Worm (Caenorhabditis elegans) whole organism, L1 larva: Measurements from ENCODE around the gene Y76B12C.4.

Experiments used
- C04F5.9 ChIP-seq: sonication (generic microtip); optimal IDR thresholded peaks from 2 replicates; lab custom pipeline; 2016; ENCODE audit warnings: missing genetic modification characterization, missing compliant biosample characterization
- C34B4.2 ChIP-seq: sonication (generic microtip); optimal IDR thresholded peaks from 2 replicates; lab custom pipeline; 2017; ENCODE audit warnings: mild to moderate bottlenecking, missing genetic modification characterization, missing compliant biosample characterization
- F16B12.6 ChIP-seq: fragments of 150-350 bp; optimal IDR thresholded peaks from 2 replicates; lab custom pipeline; 2014; ENCODE audit warnings: missing biosample characterization, missing genetic modification characterization
- aha-1 ChIP-seq: fragments of 150-350 bp; optimal IDR thresholded peaks from 2 replicates; lab custom pipeline; 2014; ENCODE audit warnings: missing biosample characterization, missing genetic modification characterization
- alr-1 ChIP-seq: fragments of 200-800 bp; sonication (Bioruptor generic); optimal IDR thresholded peaks from 2 replicates; lab custom pipeline; 2018; ENCODE audit warnings: borderline replicate concordance, mild to moderate bottlenecking, missing genetic modification characterization, missing compliant biosample characterization
- ama-1 ChIP-seq: fragments of 150-350 bp; optimal IDR thresholded peaks from 2 replicates; lab custom pipeline; 2014
- blmp-1 ChIP-seq: fragments of 150-350 bp; optimal IDR thresholded peaks from 2 replicates; lab custom pipeline; 2014; ENCODE audit warnings: missing biosample characterization, missing genetic modification characterization
- ceh-8 ChIP-seq: fragments of 200-800 bp; sonication (Bioruptor generic); optimal IDR thresholded peaks from 2 replicates; lab custom pipeline; 2018; ENCODE audit warnings: mild to moderate bottlenecking, missing genetic modification characterization, moderate library complexity, missing compliant biosample characterization
- ceh-82 ChIP-seq, 3 experiments: fragments of 150-350 bp in 1 of 3; sonication (generic microtip) in 2 of 3; optimal IDR thresholded peaks; 2 replicates each; lab custom pipeline; 2014 to 2017; ENCODE audit warnings: missing biosample characterization in 3 of 3, missing genetic modification characterization in 3 of 3
- ceh-90 ChIP-seq: sonication (generic microtip); optimal IDR thresholded peaks from 2 replicates; lab custom pipeline; 2016; ENCODE audit warnings: missing genetic modification characterization, missing compliant biosample characterization
- dpl-1 ChIP-seq, 3 experiments: fragments of 150-350 bp in 2 of 3; sonication (generic microtip) in 1 of 3; optimal IDR thresholded peaks; 2 replicates each; lab custom pipeline; 2014 to 2017; ENCODE audit warnings: missing biosample characterization in 3 of 3, missing genetic modification characterization in 3 of 3, missing genetic modification reagents in 3 of 3
- efl-1 ChIP-seq, 4 experiments: fragments of 150-350 bp; optimal IDR thresholded peaks in 3 of 4; peaks in 1 of 4; 1 replicate in 1 of 4; 2 replicates in 3 of 4; lab custom pipeline; 2014; ENCODE audit warnings: missing biosample characterization in 2 of 4, missing genetic modification characterization in 2 of 4, missing genetic modification reagents in 2 of 4
- elt-2 ChIP-seq: sonication (generic microtip); optimal IDR thresholded peaks from 2 replicates; lab custom pipeline; 2016; ENCODE audit warnings: missing genetic modification characterization, mild to moderate bottlenecking, inconsistent platforms, missing compliant biosample characterization, missing genetic modification reagents
- elt-3 ChIP-seq, 6 experiments: fragments of 150-350 bp in 1 of 6; sonication (generic microtip); optimal IDR thresholded peaks; 2 replicates each; lab custom pipeline; 2017 to 2018; ENCODE audit warnings: missing biosample characterization in 6 of 6, missing genetic modification characterization in 6 of 6, inconsistent platforms in 1 of 6
- fkh-10 ChIP-seq: sonication (generic microtip); optimal IDR thresholded peaks from 2 replicates; lab custom pipeline; 2017; ENCODE audit warnings: missing biosample characterization, missing genetic modification reagents, missing genetic modification characterization
- fkh-8 ChIP-seq: sonication (generic microtip); optimal IDR thresholded peaks from 2 replicates; lab custom pipeline; 2016; ENCODE audit warnings: mild to moderate bottlenecking, missing genetic modification characterization, missing compliant biosample characterization
- hlh-4 ChIP-seq: sonication (generic microtip); optimal IDR thresholded peaks from 2 replicates; lab custom pipeline; 2016; ENCODE audit warnings: mild to moderate bottlenecking, missing genetic modification characterization, missing compliant biosample characterization
- irx-1 ChIP-seq: sonication (generic microtip); optimal IDR thresholded peaks from 2 replicates; lab custom pipeline; 2016; ENCODE audit warnings: missing genetic modification characterization, missing compliant biosample characterization
- isw-1 ChIP-seq: fragments of 200-800 bp; sonication (Bioruptor generic); IDR thresholded peaks from 2 replicates; pipeline ENCODE4 v1.3.6; 2022; ENCODE audit warnings: missing genetic modification characterization, missing compliant biosample characterization
- lin-13 ChIP-seq: fragments of 150-350 bp; optimal IDR thresholded peaks from 2 replicates; lab custom pipeline; 2014; ENCODE audit warnings: missing biosample characterization, missing genetic modification reagents, missing genetic modification characterization
- lin-35 ChIP-seq, 2 experiments: fragments of 150-350 bp; optimal IDR thresholded peaks; 2 replicates each; lab custom pipeline; 2014; ENCODE audit warnings: missing biosample characterization in 2 of 2, missing genetic modification characterization in 2 of 2, missing genetic modification reagents in 2 of 2
- lin-39 ChIP-seq: fragments of 150-350 bp; optimal IDR thresholded peaks from 2 replicates; lab custom pipeline; 2014; ENCODE audit warnings: missing biosample characterization, missing genetic modification reagents, missing genetic modification characterization
- lsy-2 ChIP-seq, 2 experiments: fragments of 150-350 bp; optimal IDR thresholded peaks; 2 replicates each; lab custom pipeline; 2014; ENCODE audit warnings: missing biosample characterization in 2 of 2, missing genetic modification characterization in 2 of 2
- mep-1 ChIP-seq: fragments of 150-350 bp; optimal IDR thresholded peaks from 2 replicates; lab custom pipeline; 2014; ENCODE audit warnings: missing biosample characterization, missing genetic modification characterization
- nhr-11 ChIP-seq: fragments of 150-350 bp; optimal IDR thresholded peaks from 2 replicates; lab custom pipeline; 2014; ENCODE audit warnings: missing biosample characterization, missing genetic modification characterization
- nhr-12 ChIP-seq: sonication (generic microtip); optimal IDR thresholded peaks from 2 replicates; lab custom pipeline; 2017; ENCODE audit warnings: missing biosample characterization, missing genetic modification characterization
- nhr-28 ChIP-seq: fragments of 150-350 bp; optimal IDR thresholded peaks from 2 replicates; lab custom pipeline; 2014; ENCODE audit warnings: missing biosample characterization, missing genetic modification characterization
- nhr-76 ChIP-seq: sonication (generic microtip); optimal IDR thresholded peaks from 2 replicates; lab custom pipeline; 2017; ENCODE audit warnings: missing biosample characterization, missing genetic modification characterization
- nhr-77 ChIP-seq: fragments of 150-350 bp; optimal IDR thresholded peaks from 2 replicates; lab custom pipeline; 2014; ENCODE audit warnings: missing biosample characterization, missing genetic modification characterization
- nhr-85 ChIP-seq: sonication (generic microtip); peaks from one replicate; lab custom pipeline; 2016; ENCODE audit warnings: missing genetic modification characterization, inconsistent platforms, missing compliant biosample characterization
- pax-3 ChIP-seq: fragments of 200-800 bp; sonication (Bioruptor generic); optimal IDR thresholded peaks from 2 replicates; lab custom pipeline; 2018; ENCODE audit warnings: mild to moderate bottlenecking, missing genetic modification characterization, moderate library complexity, missing compliant biosample characterization
- rnt-1 ChIP-seq: sonication (generic microtip); optimal IDR thresholded peaks from 2 replicates; lab custom pipeline; 2016; ENCODE audit warnings: mild to moderate bottlenecking, missing genetic modification characterization, moderate library complexity, missing compliant biosample characterization
- snpc-4 ChIP-seq: fragments of 150-350 bp; optimal IDR thresholded peaks from 2 replicates; lab custom pipeline; 2014; ENCODE audit warnings: missing biosample characterization, missing genetic modification characterization
- snu-23 ChIP-seq: sonication (generic microtip); optimal IDR thresholded peaks from 2 replicates; lab custom pipeline; 2016; ENCODE audit warnings: missing genetic modification characterization, missing compliant biosample characterization
- sptf-1 ChIP-seq: fragments of 150-350 bp; optimal IDR thresholded peaks from 2 replicates; lab custom pipeline; 2014; ENCODE audit warnings: missing biosample characterization, missing genetic modification characterization
- unc-130 ChIP-seq: fragments of 150-350 bp; optimal IDR thresholded peaks from 2 replicates; lab custom pipeline; 2017; ENCODE audit warnings: missing biosample characterization, missing genetic modification characterization, inconsistent platforms
- unc-30 ChIP-seq: sonication (generic microtip); optimal IDR thresholded peaks from 2 replicates; lab custom pipeline; 2017; ENCODE audit warnings: missing biosample characterization, missing genetic modification characterization
- unc-98 ChIP-seq: fragments of 200-800 bp; sonication (Bioruptor generic); IDR thresholded peaks from 2 replicates; pipeline ENCODE4 v1.3.6; 2022; ENCODE audit warnings: missing genetic modification characterization, missing compliant biosample characterization
- xbp-1 ChIP-seq: sonication (generic microtip); optimal IDR thresholded peaks from 2 replicates; lab custom pipeline; 2016; ENCODE audit warnings: missing genetic modification characterization, missing compliant biosample characterization
- zip-4 ChIP-seq: fragments of 200-800 bp; sonication (Bioruptor generic); optimal IDR thresholded peaks from 2 replicates; lab custom pipeline; 2018; ENCODE audit warnings: mild to moderate bottlenecking, missing genetic modification characterization, moderate library complexity, missing compliant biosample characterization
- ztf-11 ChIP-seq, 2 experiments: sonication (generic microtip); optimal IDR thresholded peaks; 2 replicates each; lab custom pipeline; 2016 to 2017; ENCODE audit warnings: missing genetic modification characterization in 2 of 2, missing biosample characterization in 1 of 2, missing compliant biosample characterization in 1 of 2

Y76B12C.4 gene

ce11 chrIV:1980961-1981446 is 8.8 kb upstream of the Y76B12C.4 start, which contains the start of gene Y76B12C.6 (continued):
- no peak for TF ChIP-seq blmp-1 (tag; lab: Kevin White, UChicago)
- TF ChIP-seq unc-30 (tag; lab: Kevin White, UChicago): no peak
- TF ChIP-seq snpc-4 (tag; lab: Kevin White, UChicago): no peak
- no peak for TF ChIP-seq ceh-8
- no peak for TF ChIP-seq nhr-28 (tag; lab: Kevin White, UChicago)
- TF ChIP-seq isw-1 (GFP tag; lab: Robert Waterston, UW): no peak
- TF ChIP-seq fkh-8 (tag; lab: Kevin White, UChicago): peak; percentile 5
- TF ChIP-seq pax-3: no peak
- no peak for TF ChIP-seq nhr-76 (tag; lab: Kevin White, UChicago)
- no peak for TF ChIP-seq ztf-11 (tag; optimal IDR thresholded peaks at IDR 0.05; lab: Kevin White, UChicago)
- no peak for TF ChIP-seq aha-1 (tag; lab: Kevin White, UChicago)
- peak; percentile 45 for TF ChIP-seq xbp-1 (tag; lab: Kevin White, UChicago)
- no peak for TF ChIP-seq ceh-90 (tag; lab: Kevin White, UChicago)
- TF ChIP-seq lin-13 (GFP tag; lab: Kevin White, UChicago): no peak

DNA sequence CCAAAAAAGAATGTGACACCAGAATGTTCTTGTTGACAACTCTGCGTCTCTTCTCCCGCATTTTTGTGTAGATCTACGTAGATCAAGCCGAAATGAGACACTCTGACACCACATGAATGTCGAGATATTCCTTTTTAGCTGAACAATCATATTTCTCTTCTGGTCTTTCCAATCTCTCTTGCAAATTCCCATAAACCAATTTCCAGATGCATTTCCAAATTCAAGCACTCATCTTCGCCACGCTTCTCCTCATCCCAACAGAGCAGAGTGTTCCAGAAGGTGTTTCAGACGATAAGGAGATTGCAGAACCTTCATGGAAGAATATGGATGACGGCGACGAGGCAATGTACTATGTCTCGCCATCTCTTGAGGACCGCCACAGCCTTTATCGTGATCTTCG is 7.6 kb upstream of the Y76B12C.4 start, which contains the start of gene Y76B12C.8:
Y76B12C.8 (plus strand) TSS at position 207 of the 400 bp plus-strand sequence.
- TF ChIP-seq unc-130 (tag; lab: Kevin White, UChicago): no peak
- peak; percentile 27 for TF ChIP-seq nhr-85

DNA sequence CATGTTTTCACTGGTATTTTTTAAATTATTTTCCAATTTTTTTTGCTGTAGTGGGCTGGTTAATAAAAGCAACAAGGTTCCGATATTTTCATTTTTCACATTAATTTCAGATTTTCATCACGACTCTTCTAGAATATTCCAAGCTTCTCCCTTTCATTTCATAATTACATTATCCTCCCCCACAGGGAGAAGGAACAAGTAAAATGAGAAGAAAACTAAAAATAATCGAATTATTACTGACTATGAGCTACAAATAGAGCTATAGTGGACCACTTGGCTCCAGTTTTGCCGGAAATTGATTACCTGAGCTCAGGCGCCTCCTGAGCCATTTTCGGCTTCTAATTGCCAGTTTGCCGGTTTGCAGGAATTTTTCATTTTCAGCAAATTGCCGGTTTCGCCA is 3.4 kb upstream of the Y76B12C.4 start:
- TF ChIP-seq nhr-77 (tag; lab: Kevin White, UChicago) (no peak), ceh-8 (no peak), nhr-85 (peak; percentile 13)
- TF ChIP-seq, all 84 proteins: peak for 1

DNA sequence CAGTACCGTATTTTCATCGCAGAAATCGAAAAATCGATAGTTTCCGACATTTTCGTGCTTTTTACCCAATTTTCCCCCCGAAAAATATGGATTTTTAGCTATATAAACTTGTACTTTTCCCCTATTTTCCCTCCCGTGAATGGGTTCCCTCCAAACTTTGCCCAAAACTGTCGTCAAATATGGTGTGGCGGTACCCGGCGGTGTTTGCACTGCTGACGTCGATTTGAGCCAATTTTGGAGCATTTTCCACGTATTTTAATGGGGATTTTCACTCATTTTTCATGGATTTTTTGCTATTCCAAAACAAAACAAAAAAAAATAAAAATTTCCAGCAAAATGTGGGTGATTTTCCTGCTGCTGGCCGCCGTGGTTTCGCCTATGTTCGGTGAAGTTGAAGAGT is 1.2 kb upstream of the Y76B12C.4 start, which contains the start of gene Y76B12C.3:
Y76B12C.3 (plus strand) TSS at position 334 of the 400 bp plus-strand sequence.
- TF ChIP-seq lin-35 (GFP tag; optimal IDR thresholded peaks at IDR 0.05; lab: Kevin White, UChicago): peak; percentile 31 to 54
- peak in 2 of 3 experiments; percentile 32 to 44 for TF ChIP-seq dpl-1 (GFP tag; optimal IDR thresholded peaks at IDR 0.05; lab: Kevin White, UChicago)
- TF ChIP-seq nhr-12 (tag; lab: Kevin White, UChicago): no peak
- TF ChIP-seq C04F5.9 (tag; lab: Kevin White, UChicago): no peak
- TF ChIP-seq ceh-82 (tag; optimal IDR thresholded peaks at IDR 0.05; lab: Kevin White, UChicago): peak in 1 of 3 experiments; percentile 4
- TF ChIP-seq F16B12.6 (tag; lab: Kevin White, UChicago): peak; percentile 82
- no peak for TF ChIP-seq nhr-11 (tag; lab: Kevin White, UChicago)
- TF ChIP-seq efl-1 (optimal IDR thresholded peaks at IDR 0.05; lab: Kevin White, UChicago): peak; percentile 11 to 26
- peak; percentile 33 to 93 for TF ChIP-seq efl-1 (GFP tag; optimal IDR thresholded peaks at IDR 0.05 in 1 of 2; lab: Kevin White, UChicago)
- TF ChIP-seq elt-3 (tag; optimal IDR thresholded peaks at IDR 0.05; lab: Kevin White, UChicago): no peak
- TF ChIP-seq ama-1 (lab: Kevin White, UChicago): no peak
- no peak for TF ChIP-seq elt-2 (tag; lab: Kevin White, UChicago)
- TF ChIP-seq mep-1 (tag; lab: Kevin White, UChicago): peak; percentile 38
- TF ChIP-seq sptf-1 (tag; lab: Kevin White, UChicago): no peak
- TF ChIP-seq hlh-4 (tag; lab: Kevin White, UChicago): no peak
- TF ChIP-seq fkh-10 (GFP tag; lab: Kevin White, UChicago): no peak
- no peak for TF ChIP-seq lin-39
- no peak for TF ChIP-seq zip-4
- TF ChIP-seq C34B4.2 (tag; lab: Kevin White, UChicago): no peak
- peak; percentile 99 for TF ChIP-seq xbp-1 (tag; lab: Kevin White, UChicago)
- no peak for TF ChIP-seq alr-1 (tag; lab: Kevin White, UChicago)
- TF ChIP-seq irx-1 (tag; lab: Kevin White, UChicago): no peak
- TF ChIP-seq nhr-85: peak; percentile 52
- no peak for TF ChIP-seq unc-98 (GFP tag; lab: Robert Waterston, UW)
- TF ChIP-seq rnt-1 (tag; lab: Kevin White, UChicago): no peak
- peak in 1 of 2 experiments; percentile 44 for TF ChIP-seq lsy-2 (tag; optimal IDR thresholded peaks at IDR 0.05; lab: Kevin White, UChicago)
- TF ChIP-seq snu-23 (GFP tag; lab: Kevin White, UChicago): peak; percentile 2
